Worm (Caenorhabditis elegans) whole organism, early embryonic: ENCODE results near the gene Y45G5AM.6.
A peak's percentile ranks its signal among the peaks of the same experiment; 100 is the strongest.

ENCODE experiments used
- B0310.2 ChIP-seq: sonication (generic microtip); optimal IDR thresholded peaks from 2 replicates; lab custom pipeline; 2016; ENCODE audit warnings: mild to moderate bottlenecking, missing genetic modification characterization, missing compliant biosample characterization
- F13C5.2 ChIP-seq: sonication (generic microtip); optimal IDR thresholded peaks from 2 replicates; lab custom pipeline; 2017; ENCODE audit warnings: mild to moderate bottlenecking, missing genetic modification characterization, inconsistent platforms, missing compliant biosample characterization
- aly-1 ChIP-seq: sonication (generic microtip); optimal IDR thresholded peaks from 2 replicates; lab custom pipeline; 2016; ENCODE audit warnings: missing genetic modification characterization, missing compliant biosample characterization
- ama-1 ChIP-seq: fragments of 150-350 bp; optimal IDR thresholded peaks from 2 replicates; lab custom pipeline; 2014
- ceh-13 ChIP-seq: fragments of 200-800 bp; sonication (Bioruptor generic); optimal IDR thresholded peaks from 2 replicates; lab custom pipeline; 2018; ENCODE audit warnings: mild to moderate bottlenecking, missing genetic modification characterization, missing compliant biosample characterization
- ceh-36 ChIP-seq: sonication (generic microtip); optimal IDR thresholded peaks from 2 replicates; lab custom pipeline; 2016; ENCODE audit warnings: missing genetic modification characterization, inconsistent platforms, missing compliant biosample characterization
- ets-7 ChIP-seq: sonication (generic microtip); optimal IDR thresholded peaks from 2 replicates; lab custom pipeline; 2016; ENCODE audit warnings: missing genotype, missing genetic modification characterization, missing compliant biosample characterization
- flt-1 ChIP-seq: fragments of 200-800 bp; sonication (Bioruptor generic); IDR thresholded peaks from 2 replicates; pipeline ENCODE4 v1.3.6; 2022; ENCODE audit warnings: missing genetic modification characterization, missing compliant biosample characterization
- hmbx-1 ChIP-seq: sonication (generic microtip); optimal IDR thresholded peaks from 2 replicates; lab custom pipeline; 2016; ENCODE audit warnings: mild to moderate bottlenecking, missing genetic modification characterization, missing compliant biosample characterization
- hmg-4 ChIP-seq: fragments of 200-800 bp; sonication (Bioruptor generic); optimal IDR thresholded peaks from 2 replicates; lab custom pipeline; 2018; ENCODE audit warnings: mild to moderate bottlenecking, missing genetic modification characterization, missing compliant biosample characterization
- hnd-1 ChIP-seq: sonication (generic microtip); optimal IDR thresholded peaks from 2 replicates; lab custom pipeline; 2016; ENCODE audit warnings: missing genetic modification characterization, missing compliant biosample characterization
- pes-1 ChIP-seq: fragments of 200-800 bp; sonication (Bioruptor generic); IDR thresholded peaks from 2 replicates; pipeline ENCODE4 v1.3.6; 2022; ENCODE audit warnings: missing genetic modification reagents, missing genetic modification characterization, missing compliant biosample characterization
- scrt-1 ChIP-seq: fragments of 200-800 bp; sonication (Bioruptor generic); IDR thresholded peaks from 2 replicates; pipeline ENCODE4 v1.3.6; 2022; ENCODE audit warnings: missing genetic modification characterization, missing compliant biosample characterization
- sea-1 ChIP-seq: fragments of 200-800 bp; sonication (Bioruptor generic); conservative IDR thresholded peaks from 2 replicates; pipeline ENCODE4 v1.3.6; 2022; ENCODE audit warnings: missing genetic modification characterization, missing compliant biosample characterization
- tbx-11 ChIP-seq: fragments of 200-800 bp; sonication (Bioruptor generic); IDR thresholded peaks from 2 replicates; pipeline ENCODE4 v1.3.6; 2022; ENCODE audit warnings: missing genetic modification characterization, missing compliant biosample characterization
- tbx-37 ChIP-seq: fragments of 200-800 bp; sonication (Bioruptor generic); conservative IDR thresholded peaks from 2 replicates; pipeline ENCODE4 v1.3.6; 2022; ENCODE audit warnings: missing genetic modification reagents, missing genetic modification characterization, missing compliant biosample characterization
- tra-4 ChIP-seq: sonication (generic microtip); optimal IDR thresholded peaks from 2 replicates; lab custom pipeline; 2017; ENCODE audit warnings: missing genetic modification characterization, missing compliant biosample characterization

Gene Y45G5AM.6

ce11 chrV:4189618-4190017 is 37.5 kb upstream of the Y45G5AM.6 start:
- TF ChIP-seq scrt-1 (no peak), flt-1 (no peak), sea-1 (GFP tag; lab: Robert Waterston, UW) (no peak), hmg-4 (GFP tag; lab: Kevin White, UChicago) (no peak), hnd-1 (tag; lab: Kevin White, UChicago) (no peak), hmbx-1 (tag; lab: Kevin White, UChicago) (no peak), tra-4 (tag; lab: Kevin White, UChicago) (no peak), tbx-37 (GFP tag; lab: Robert Waterston, UW) (no peak), aly-1 (no peak)

- TF ChIP-seq ceh-36 (tag; lab: Kevin White, UChicago) (no peak), tra-4 (tag; lab: Kevin White, UChicago) (no peak), hmbx-1 (tag; lab: Kevin White, UChicago) (no peak), F13C5.2 (tag; lab: Kevin White, UChicago) (no peak), ama-1 (lab: Kevin White, UChicago) (no peak), sea-1 (GFP tag; lab: Robert Waterston, UW) (no peak), tbx-37 (GFP tag; lab: Robert Waterston, UW) (no peak), scrt-1 (no peak)
Measured at ce11 chrV:4187144-4187485, 35.0 kb upstream of the Y45G5AM.6 start, which contains the start of gene nhr-114. TSS of gene nhr-114 (plus strand) at chrV:4187202.

ce11 chrV:4186453-4187143 is 34.5 kb upstream of the Y45G5AM.6 start:
- TF ChIP-seq tbx-37 (GFP tag; lab: Robert Waterston, UW) (no peak), ama-1 (lab: Kevin White, UChicago) (no peak), flt-1 (no peak), ceh-13 (no peak), ets-7 (tag; lab: Kevin White, UChicago) (no peak)

ce11 chrV:4185885-4186284 is 33.8 kb upstream of the Y45G5AM.6 start:
- TF ChIP-seq tra-4 (tag; lab: Kevin White, UChicago) (no peak), ceh-36 (tag; lab: Kevin White, UChicago) (no peak), ets-7 (tag; lab: Kevin White, UChicago) (no peak), hmg-4 (GFP tag; lab: Kevin White, UChicago) (no peak), ceh-13 (no peak), ama-1 (lab: Kevin White, UChicago) (no peak), tbx-11 (GFP tag; lab: Robert Waterston, UW) (no peak), B0310.2 (no peak), scrt-1 (no peak), F13C5.2 (tag; lab: Kevin White, UChicago) (no peak), hnd-1 (tag; lab: Kevin White, UChicago) (no peak), pes-1 (GFP tag; lab: Robert Waterston, UW) (no peak), flt-1 (no peak), tbx-37 (GFP tag; lab: Robert Waterston, UW) (no peak), hmbx-1 (tag; lab: Kevin White, UChicago) (no peak)

ce11 chrV:4182546-4182945 is 30.4 kb upstream of the Y45G5AM.6 start:
- TF ChIP-seq ceh-13, result no peak
- no peak for TF ChIP-seq tbx-11 (GFP tag; lab: Robert Waterston, UW)
- TF ChIP-seq hmbx-1 (tag; lab: Kevin White, UChicago), result no peak
- TF ChIP-seq aly-1, result no peak
- no peak for TF ChIP-seq tbx-37 (GFP tag; lab: Robert Waterston, UW)
- TF ChIP-seq scrt-1, result no peak
- no peak for TF ChIP-seq pes-1 (GFP tag; lab: Robert Waterston, UW)
- TF ChIP-seq ama-1 (lab: Kevin White, UChicago), result no peak
- no peak for TF ChIP-seq F13C5.2 (tag; lab: Kevin White, UChicago)
- TF ChIP-seq ceh-36 (tag; lab: Kevin White, UChicago), result no peak
- no peak for TF ChIP-seq flt-1
- TF ChIP-seq hmg-4 (GFP tag; lab: Kevin White, UChicago), result no peak
- TF ChIP-seq sea-1 (GFP tag; lab: Robert Waterston, UW), result no peak
- TF ChIP-seq ets-7 (tag; lab: Kevin White, UChicago), result no peak
- TF ChIP-seq B0310.2, result no peak
- no peak for TF ChIP-seq hnd-1 (tag; lab: Kevin White, UChicago)

- TF ChIP-seq F13C5.2 (tag; lab: Kevin White, UChicago) (no peak), hnd-1 (tag; lab: Kevin White, UChicago) (no peak), tbx-37 (GFP tag; lab: Robert Waterston, UW) (no peak), tra-4 (tag; lab: Kevin White, UChicago) (no peak), B0310.2 (no peak), hmg-4 (GFP tag; lab: Kevin White, UChicago) (no peak), tbx-11 (GFP tag; lab: Robert Waterston, UW) (no peak), pes-1 (GFP tag; lab: Robert Waterston, UW) (peak; percentile 68), ets-7 (tag; lab: Kevin White, UChicago) (peak; percentile 6), ama-1 (lab: Kevin White, UChicago) (no peak), hmbx-1 (tag; lab: Kevin White, UChicago) (no peak), flt-1 (no peak), ceh-36 (tag; lab: Kevin White, UChicago) (no peak), aly-1 (no peak), sea-1 (GFP tag; lab: Robert Waterston, UW) (peak; percentile 12; the same call in 1 of the 2 replicates), scrt-1 (peak; percentile 64; the same call in 1 of the 2 replicates), ceh-13 (peak; percentile 35)
Measured at ce11 chrV:4181727-4182126, 29.6 kb upstream of the Y45G5AM.6 start.

- TF ChIP-seq B0310.2 (no peak), hmbx-1 (tag; lab: Kevin White, UChicago) (no peak), hnd-1 (tag; lab: Kevin White, UChicago) (no peak), sea-1 (GFP tag; lab: Robert Waterston, UW) (no peak), tbx-11 (GFP tag; lab: Robert Waterston, UW) (no peak), F13C5.2 (tag; lab: Kevin White, UChicago) (no peak), ets-7 (tag; lab: Kevin White, UChicago) (no peak), ceh-13 (no peak), flt-1 (no peak), aly-1 (no peak), ama-1 (lab: Kevin White, UChicago) (no peak), tbx-37 (GFP tag; lab: Robert Waterston, UW) (no peak)
Measured at ce11 chrV:4181272-4181671, 29.2 kb upstream of the Y45G5AM.6 start.
